Worm (Caenorhabditis elegans) whole organism, L4/young adult: ENCODE measurements around the gene T19D12.4.

Source experiments
- W03F9.2 ChIP-seq: fragments of 150-350 bp; optimal IDR thresholded peaks from 2 replicates; lab custom pipeline; 2014; ENCODE audit warnings: missing biosample characterization, missing genetic modification characterization
- dao-5 ChIP-seq: sonication (generic microtip); optimal IDR thresholded peaks from 2 replicates; lab custom pipeline; 2016; ENCODE audit warnings: missing genotype, missing genetic modification characterization, moderate library complexity, missing compliant biosample characterization
- him-1 ChIP-seq: sonication (generic microtip); optimal IDR thresholded peaks from 2 replicates; lab custom pipeline; 2016; ENCODE audit warnings: missing genotype, missing genetic modification reagents, missing genetic modification characterization, missing compliant biosample characterization

T19D12.4 gene

DNA sequence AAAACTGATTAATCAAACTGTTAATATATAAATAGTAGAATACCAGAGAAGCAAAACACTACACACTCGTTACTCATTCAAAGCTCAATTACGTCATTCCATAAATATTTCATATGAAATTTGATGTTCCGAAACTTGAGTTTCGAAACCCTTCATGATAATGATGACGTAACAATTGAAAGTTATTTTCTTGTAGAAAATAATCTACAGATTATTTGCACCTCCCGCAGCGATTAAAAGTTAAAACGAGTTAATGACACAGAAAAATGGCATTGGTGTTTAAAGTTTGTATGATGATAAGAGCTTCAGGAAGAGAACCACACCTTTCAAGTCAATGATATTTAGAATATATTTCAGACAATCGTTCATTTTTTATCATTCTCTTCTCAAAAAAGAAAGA is 43.0 kb downstream of the T19D12.4 start, which contains the start of gene H43E16.1:
Gene H43E16.1 (plus strand): TSS at position 375 of the 400 bp plus-strand sequence.
- no peak for TF ChIP-seq dao-5 (tag; lab: Kevin White, UChicago)
- no peak for TF ChIP-seq him-1 (tag; lab: Kevin White, UChicago)
- no peak for TF ChIP-seq W03F9.2 (tag; lab: Kevin White, UChicago)

- TF ChIP-seq him-1 (tag; lab: Kevin White, UChicago), result no peak
These were observed 48.8 kb downstream of the T19D12.4 start, which contains the start of gene ift-74 for ce11 chrII:6679724-6680123. ift-74 (plus strand) TSS chrII:6680024.

DNA sequence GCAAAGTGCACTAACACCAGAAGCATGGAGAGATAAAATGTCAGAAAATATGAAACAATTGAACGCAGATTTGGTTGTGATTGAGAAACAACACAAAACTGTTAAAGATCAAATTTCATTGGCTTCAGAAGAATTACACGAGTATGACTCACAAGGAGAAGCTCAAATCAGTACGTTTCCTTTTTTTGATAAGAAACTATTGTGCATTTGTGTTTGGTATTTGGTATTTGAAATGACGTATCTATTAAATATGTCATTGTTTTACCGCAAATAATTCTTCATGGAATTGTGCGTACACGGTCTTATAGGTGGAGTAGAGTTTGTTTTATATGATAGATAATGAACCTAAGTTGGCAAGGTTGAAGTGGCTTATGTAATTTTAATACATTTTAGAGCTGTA is 50.6 kb downstream of the T19D12.4 start:
- TF ChIP-seq W03F9.2 (tag; lab: Kevin White, UChicago) (no peak), dao-5 (tag; lab: Kevin White, UChicago) (no peak), him-1 (tag; lab: Kevin White, UChicago) (no peak)

DNA sequence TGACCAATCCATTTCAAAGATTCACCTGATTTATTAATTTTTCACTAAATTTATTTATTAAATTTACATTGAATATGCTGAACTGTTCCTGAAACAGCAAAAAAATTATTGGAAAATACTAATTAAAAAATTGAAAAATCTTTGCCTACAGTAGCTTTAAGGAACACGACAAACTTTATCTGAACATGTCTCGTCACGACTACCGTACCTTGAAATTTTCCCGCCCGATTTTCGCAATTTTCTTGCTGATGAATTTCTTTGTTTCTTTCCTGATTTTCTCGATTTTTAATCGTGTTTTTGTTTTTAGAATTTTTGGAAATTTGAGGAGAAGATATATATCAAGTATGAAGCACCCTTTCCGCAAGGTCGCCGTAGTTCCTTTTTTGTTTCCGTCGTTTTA is 52.0 kb downstream of the T19D12.4 start:
- TF ChIP-seq dao-5 (tag; lab: Kevin White, UChicago) (no peak), W03F9.2 (tag; lab: Kevin White, UChicago) (no peak), him-1 (tag; lab: Kevin White, UChicago) (no peak)

DNA sequence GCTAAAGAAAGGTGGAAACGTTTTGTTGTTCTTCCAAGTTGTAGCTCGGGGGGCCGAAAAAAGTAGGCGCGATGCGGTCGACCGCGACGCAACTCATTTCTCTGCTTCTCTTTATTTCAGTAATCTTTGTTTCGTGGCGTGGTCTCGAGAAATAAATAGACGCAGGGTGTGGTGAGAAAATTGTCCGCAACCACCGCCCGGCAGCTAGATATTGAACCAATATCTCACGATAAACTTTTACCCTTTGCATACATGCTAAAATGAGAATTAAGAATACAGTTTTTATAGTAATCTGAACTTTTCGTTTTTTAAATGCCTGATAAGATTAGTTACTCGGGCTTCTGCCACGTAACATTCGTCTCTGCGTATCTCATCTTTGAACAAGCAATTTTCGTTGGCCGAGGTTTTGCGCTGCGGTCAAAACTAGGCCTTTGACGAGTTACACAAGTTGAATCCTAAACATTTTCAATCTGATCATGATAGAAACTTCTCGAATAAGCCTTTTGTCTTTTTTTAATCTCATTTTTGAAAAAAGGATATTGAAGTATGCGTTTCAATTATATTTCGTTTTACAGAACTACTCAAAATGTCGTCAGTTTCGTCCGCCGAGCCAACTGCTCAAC is 52.9 kb downstream of the T19D12.4 start, which contains the start of gene gyf-1:
Gene gyf-1 (plus strand): TSS at position 573 of the 623 bp plus-strand sequence.
- TF ChIP-seq him-1 (tag; lab: Kevin White, UChicago) (no peak), dao-5 (tag; lab: Kevin White, UChicago) (no peak), W03F9.2 (tag; lab: Kevin White, UChicago) (no peak)

ce11 chrII:6685964-6686363 is 55.1 kb downstream of the T19D12.4 start:
- TF ChIP-seq dao-5 (tag; lab: Kevin White, UChicago) (no peak), him-1 (tag; lab: Kevin White, UChicago) (no peak), W03F9.2 (tag; lab: Kevin White, UChicago) (no peak)
